Fruit fly (Drosophila melanogaster) whole organism, embryonic: ENCODE measurements around the gene mbt.
A peak's percentile ranks its signal among the peaks of the same experiment; 100 is the strongest.

ENCODE experiments used
- Adf1 ChIP-seq: fragments of 200-800 bp; sonication (Bioruptor generic); IDR thresholded peaks from 2 replicates; pipeline ENCODE4 v1.3.6; 2022; ENCODE audit warnings: missing biosample characterization, missing genetic modification characterization
- Atf-2 ChIP-seq: fragments of 200-800 bp; sonication (Bioruptor generic); optimal IDR thresholded peaks from 2 replicates; lab custom pipeline; 2016; ENCODE audit warnings: missing biosample characterization, missing genetic modification characterization
- CG10321 ChIP-seq: fragments of 200-800 bp; sonication (Bioruptor generic); IDR thresholded peaks from 2 replicates; pipeline ENCODE4 v1.3.6; 2022; ENCODE audit warnings: missing biosample characterization, missing genetic modification characterization
- CG11247 ChIP-seq: fragments of 200-800 bp; sonication (Bioruptor generic); IDR thresholded peaks from 2 replicates; pipeline ENCODE4 v1.3.6; 2022; ENCODE audit warnings: missing biosample characterization, missing genetic modification characterization
- CG11560 ChIP-seq: fragments of 200-800 bp; sonication (Bioruptor generic); IDR thresholded peaks from 3 replicates; pipeline ENCODE4 v1.3.6; 2022; ENCODE audit warnings: missing biosample characterization, missing genetic modification characterization
- CG12391 ChIP-seq: fragments of 200-800 bp; sonication (Bioruptor generic); optimal IDR thresholded peaks from 3 replicates; lab custom pipeline; 2018; ENCODE audit warnings: missing biosample characterization, mild to moderate bottlenecking, missing genetic modification characterization, moderate library complexity
- CG13296 ChIP-seq: fragments of 200-800 bp; sonication (Bioruptor generic); optimal IDR thresholded peaks from 3 replicates; lab custom pipeline; 2018; ENCODE audit warnings: missing biosample characterization, mild to moderate bottlenecking, missing genetic modification characterization
- CG13894 ChIP-seq: fragments of 200-800 bp; sonication (Bioruptor generic); optimal IDR thresholded peaks from 3 replicates; lab custom pipeline; 2018; ENCODE audit warnings: missing biosample characterization, mild to moderate bottlenecking, missing genetic modification characterization, moderate library complexity
- CG15479 ChIP-seq: fragments of 200-800 bp; sonication (Bioruptor generic); optimal IDR thresholded peaks from 3 replicates; lab custom pipeline; 2019; ENCODE audit warnings: missing biosample characterization, mild to moderate bottlenecking, missing genetic modification characterization, moderate library complexity
- CG16813 ChIP-seq: fragments of 200-800 bp; sonication (Bioruptor generic); IDR thresholded peaks from 3 replicates; pipeline ENCODE4 v1.3.6; 2022; ENCODE audit warnings: missing biosample characterization, missing genetic modification characterization; ENCODE audit not compliant: partially characterized antibody
- CG17328 ChIP-seq: fragments of 200-800 bp; sonication (Bioruptor generic); IDR thresholded peaks from 2 replicates; pipeline ENCODE4 v1.3.6; 2022; ENCODE audit warnings: missing biosample characterization, missing genetic modification characterization
- CG17361 ChIP-seq: fragments of 200-800 bp; sonication (Bioruptor generic); IDR thresholded peaks from 3 replicates; pipeline ENCODE4 v1.3.6; 2022; ENCODE audit warnings: missing biosample characterization, missing genetic modification characterization
- CG17385 ChIP-seq: fragments of 200-800 bp; sonication (Bioruptor generic); optimal IDR thresholded peaks from 3 replicates; lab custom pipeline; 2018; ENCODE audit warnings: missing biosample characterization, mild to moderate bottlenecking, missing genetic modification characterization
- CG17802 ChIP-seq: fragments of 200-800 bp; sonication (Bioruptor generic); optimal IDR thresholded peaks from 2 replicates; lab custom pipeline; 2018; ENCODE audit warnings: missing biosample characterization, mild to moderate bottlenecking, missing genetic modification characterization, moderate library complexity
- CG2120 ChIP-seq: fragments of 200-800 bp; sonication (Bioruptor generic); optimal IDR thresholded peaks from 3 replicates; lab custom pipeline; 2016; ENCODE audit warnings: missing biosample characterization, missing genetic modification characterization
- CG3065 ChIP-seq: fragments of 200-800 bp; sonication (Bioruptor generic); optimal IDR thresholded peaks from 2 replicates; lab custom pipeline; 2016; ENCODE audit warnings: missing biosample characterization, missing genetic modification characterization
- CG31224 ChIP-seq: fragments of 200-800 bp; sonication (Bioruptor generic); IDR thresholded peaks from 2 replicates; pipeline ENCODE4 v1.3.6; 2022; ENCODE audit warnings: missing biosample characterization, missing genetic modification characterization
- CG3163 ChIP-seq: fragments of 200-800 bp; sonication (Bioruptor generic); optimal IDR thresholded peaks from 3 replicates; lab custom pipeline; 2016; ENCODE audit warnings: missing biosample characterization, missing genetic modification characterization
- CG4617 ChIP-seq: fragments of 200-800 bp; sonication (Bioruptor generic); optimal IDR thresholded peaks from 3 replicates; lab custom pipeline; 2016; ENCODE audit warnings: missing biosample characterization, missing genetic modification characterization, borderline replicate concordance
- CG6272 ChIP-seq: fragments of 200-800 bp; sonication (Bioruptor generic); IDR thresholded peaks from 2 replicates; pipeline ENCODE4 v1.3.6; 2022; ENCODE audit warnings: missing biosample characterization, missing genetic modification characterization
- CG8944 ChIP-seq: fragments of 200-800 bp; sonication (Bioruptor generic); optimal IDR thresholded peaks from 3 replicates; lab custom pipeline; 2016; ENCODE audit warnings: missing biosample characterization, missing genetic modification characterization
- CG9876 ChIP-seq: fragments of 200-800 bp; sonication (Bioruptor generic); optimal IDR thresholded peaks from 2 replicates; lab custom pipeline; 2016; ENCODE audit warnings: missing biosample characterization, missing genetic modification characterization
- CoRest ChIP-seq: fragments of 200-800 bp; sonication (Bioruptor generic); optimal IDR thresholded peaks from 3 replicates; lab custom pipeline; 2018; ENCODE audit warnings: missing biosample characterization, mild to moderate bottlenecking, missing genetic modification characterization, moderate library complexity
- Dfd ChIP-seq, 2 experiments: fragments of >200 bp; optimal IDR thresholded peaks; 2 replicates each; lab custom pipeline; 2017; ENCODE audit warnings: missing biosample characterization in 2 of 2, missing genetic modification characterization in 2 of 2
- Fer2 ChIP-seq: fragments of 200-800 bp; sonication (Bioruptor generic); optimal IDR thresholded peaks from 2 replicates; lab custom pipeline; 2018; ENCODE audit warnings: missing biosample characterization, mild to moderate bottlenecking, missing genetic modification characterization, moderate library complexity
- HHEX ChIP-seq: fragments of 200-800 bp; sonication (Bioruptor generic); optimal IDR thresholded peaks from 3 replicates; lab custom pipeline; 2017; ENCODE audit warnings: missing biosample characterization, mild to moderate bottlenecking, missing genetic modification characterization, missing genetic modification reagents
- HLH4C ChIP-seq: fragments of 200-800 bp; sonication (Bioruptor generic); IDR thresholded peaks from 3 replicates; pipeline ENCODE4 v1.3.6; 2022; ENCODE audit warnings: missing biosample characterization, missing genetic modification characterization; ENCODE audit not compliant: partially characterized antibody
- Hmr ChIP-seq: fragments of 200-800 bp; sonication (Bioruptor generic); optimal IDR thresholded peaks from 3 replicates; lab custom pipeline; 2017; ENCODE audit warnings: mild to moderate bottlenecking, missing biosample characterization, missing genetic modification reagents, missing genetic modification characterization
- MBD-R2 ChIP-seq: fragments of 200-800 bp; sonication (Bioruptor generic); IDR thresholded peaks from 2 replicates; pipeline ENCODE4 v1.3.6; 2022; ENCODE audit warnings: missing biosample characterization, missing genetic modification characterization
- Nf-YC ChIP-seq: fragments of 200-800 bp; optimal IDR thresholded peaks from 3 replicates; lab custom pipeline; 2019; ENCODE audit warnings: missing biosample characterization, mild to moderate bottlenecking, missing genetic modification characterization, moderate library complexity
- Ravus ChIP-seq: fragments of 200-800 bp; sonication (Bioruptor generic); IDR thresholded peaks from 2 replicates; pipeline ENCODE4 v1.3.6; 2022; ENCODE audit warnings: missing biosample characterization, missing genetic modification characterization
- Sox100B ChIP-seq: fragments of 200-800 bp; sonication (Bioruptor generic); optimal IDR thresholded peaks from 3 replicates; lab custom pipeline; 2018; ENCODE audit warnings: missing biosample characterization, mild to moderate bottlenecking, missing genetic modification characterization
- Sry-δ ChIP-seq: fragments of 200-800 bp; sonication (Bioruptor generic); optimal IDR thresholded peaks from 2 replicates; lab custom pipeline; 2016; ENCODE audit warnings: missing biosample characterization, missing genetic modification characterization
- Tbp ChIP-seq: fragments of >200 bp; optimal IDR thresholded peaks from 2 replicates; lab custom pipeline; 2018; ENCODE audit warnings: missing biosample characterization, missing genetic modification characterization
- ab ChIP-seq: fragments of 200-800 bp; sonication (Bioruptor generic); optimal IDR thresholded peaks from 2 replicates; lab custom pipeline; 2016; ENCODE audit warnings: missing biosample characterization, missing genetic modification characterization
- bbx ChIP-seq: fragments of 200-800 bp; sonication (Bioruptor generic); IDR thresholded peaks from 2 replicates; pipeline ENCODE4 v1.3.6; 2022; ENCODE audit warnings: missing biosample characterization, missing genetic modification characterization; ENCODE audit not compliant: partially characterized antibody
- chinmo ChIP-seq: fragments of 200-800 bp; sonication (Bioruptor generic); IDR thresholded peaks from 4 replicates; pipeline ENCODE4 v1.3.6; 2022; ENCODE audit warnings: missing biosample characterization, missing genetic modification characterization; ENCODE audit not compliant: partially characterized antibody
- crol ChIP-seq: fragments of 200-800 bp; sonication (Bioruptor generic); IDR thresholded peaks from 2 replicates; pipeline ENCODE4 v1.3.6; 2022; ENCODE audit warnings: missing biosample characterization, missing genetic modification characterization
- fd64A ChIP-seq: fragments of 200-800 bp; sonication (Bioruptor generic); optimal IDR thresholded peaks from 3 replicates; lab custom pipeline; 2018; ENCODE audit warnings: missing biosample characterization, mild to moderate bottlenecking, missing genetic modification characterization
- gro ChIP-seq: fragments of 200-800 bp; sonication (Bioruptor generic); optimal IDR thresholded peaks from 2 replicates; lab custom pipeline; 2016; ENCODE audit warnings: missing biosample characterization, missing genetic modification characterization
- h ChIP-seq: fragments of >200 bp; optimal IDR thresholded peaks from 2 replicates; lab custom pipeline; 2017
- hkb ChIP-seq, 2 experiments: fragments of 200-800 bp in 1 of 2; fragments of >200 bp in 1 of 2; sonication (Bioruptor generic) in 1 of 2; IDR thresholded peaks in 1 of 2; optimal IDR thresholded peaks in 1 of 2; 2 replicates each; pipeline versions ENCODE4 v1.3.6 to Lab custom; 2017 to 2022; ENCODE audit warnings: missing biosample characterization in 1 of 2, missing genetic modification characterization in 1 of 2
- inv ChIP-seq: fragments of 200-800 bp; sonication (Bioruptor generic); IDR thresholded peaks from 2 replicates; pipeline ENCODE4 v1.3.6; 2022; ENCODE audit warnings: missing biosample characterization, missing genetic modification characterization; ENCODE audit not compliant: partially characterized antibody
- onecut ChIP-seq: fragments of 200-800 bp; sonication (Bioruptor generic); IDR thresholded peaks from 2 replicates; pipeline ENCODE4 v1.3.6; 2022; ENCODE audit warnings: missing biosample characterization, missing genetic modification characterization
- peb ChIP-seq: fragments of 200-800 bp; sonication (Bioruptor generic); IDR thresholded peaks from 2 replicates; pipeline ENCODE4 v1.3.6; 2022; ENCODE audit warnings: missing biosample characterization, missing genetic modification characterization
- phol ChIP-seq: fragments of 200-800 bp; sonication (Bioruptor generic); optimal IDR thresholded peaks from 3 replicates; lab custom pipeline; 2018; ENCODE audit warnings: missing biosample characterization, mild to moderate bottlenecking, missing genetic modification characterization, moderate library complexity
- stwl ChIP-seq: fragments of 200-800 bp; sonication (Bioruptor generic); optimal IDR thresholded peaks from 3 replicates; lab custom pipeline; 2018; ENCODE audit warnings: missing biosample characterization, mild to moderate bottlenecking, missing genetic modification characterization, moderate library complexity
- tna ChIP-seq: fragments of 200-800 bp; sonication (Bioruptor generic); IDR thresholded peaks from 2 replicates; pipeline ENCODE4 v1.3.6; 2022; ENCODE audit warnings: missing biosample characterization, missing genetic modification characterization; ENCODE audit not compliant: partially characterized antibody
- vvl ChIP-seq: fragments of 200-800 bp; sonication (Bioruptor generic); IDR thresholded peaks from 2 replicates; pipeline ENCODE4 v1.3.6; 2022; ENCODE audit warnings: missing biosample characterization, missing genetic modification characterization
- wdn ChIP-seq: fragments of 200-800 bp; sonication (Bioruptor generic); IDR thresholded peaks from 2 replicates; pipeline ENCODE4 v1.3.6; 2022; ENCODE audit warnings: missing biosample characterization, missing genetic modification characterization
- zfh2 ChIP-seq: fragments of 200-800 bp; sonication (Bioruptor generic); optimal IDR thresholded peaks from 2 replicates; lab custom pipeline; 2016; ENCODE audit warnings: missing biosample characterization, missing genetic modification characterization

The mbt gene

DNA sequence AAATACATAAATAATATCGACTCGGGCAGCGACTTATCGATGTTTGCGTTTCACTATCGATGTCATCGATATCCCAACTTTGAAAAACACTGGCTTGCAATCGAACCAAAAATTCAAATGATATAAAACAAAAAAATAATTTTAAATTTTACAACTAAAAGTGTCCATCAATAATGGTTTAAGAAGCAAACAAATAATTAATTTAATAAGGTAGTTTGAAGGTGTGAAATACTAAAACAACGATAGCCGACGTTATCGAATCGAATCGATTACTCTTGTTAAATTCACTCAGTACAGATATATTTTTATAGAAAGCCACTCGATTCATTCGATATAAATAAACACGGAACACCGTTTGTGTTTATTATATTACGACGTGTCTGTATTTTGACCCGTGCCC, 17.1 kb upstream of the mbt start, which contains the start of the genes SMC3 and Ubc7 (continued):
- TF ChIP-seq Ravus (GFP tag; lab: Robert Waterston, UW) = no peak
- TF ChIP-seq phol = peak; percentile 2
- no peak for TF ChIP-seq Adf1 (GFP tag; lab: Robert Waterston, UW)
- no peak for TF ChIP-seq CG11247 (GFP tag; lab: Robert Waterston, UW)
- TF ChIP-seq MBD-R2 = no peak
- peak; percentile 78 for TF ChIP-seq stwl (tag; lab: Kevin White, UChicago)
- no peak for TF ChIP-seq fd64A (GFP tag; lab: Kevin White, UChicago)
- TF ChIP-seq ab = no peak
- no peak for TF ChIP-seq CG3163 (GFP tag; lab: Kevin White, UChicago)
- peak; percentile 11 for TF ChIP-seq CoRest (tag; lab: Kevin White, UChicago)
- TF ChIP-seq CG15479 (GFP tag; lab: Kevin White, UChicago) = no peak
- no peak for TF ChIP-seq zfh2
- TF ChIP-seq Fer2 = no peak
- TF ChIP-seq CG13894 = no peak
- no peak for TF ChIP-seq crol
- peak; percentile 61 for TF ChIP-seq Sry-δ (GFP tag; lab: Kevin White, UChicago)
- TF ChIP-seq CG17385 (GFP tag; lab: Kevin White, UChicago) = no peak
- TF ChIP-seq CG8944 (GFP tag; lab: Kevin White, UChicago) = no peak
- no peak for TF ChIP-seq Dfd (GFP tag; optimal IDR thresholded peaks at IDR 0.05; lab: Kevin White, UChicago)
- no peak for TF ChIP-seq CG10321 (GFP tag; lab: Robert Waterston, UW)
- no peak for TF ChIP-seq CG9876 (GFP tag; lab: Kevin White, UChicago)
- no peak for TF ChIP-seq wdn
- TF ChIP-seq vvl (GFP tag; lab: Robert Waterston, UW) = no peak
- no peak for TF ChIP-seq CG3065 (GFP tag; lab: Kevin White, UChicago)
- peak; percentile 91 for TF ChIP-seq tna (GFP tag; lab: Robert Waterston, UW)
- no peak for TF ChIP-seq gro (GFP tag; lab: Kevin White, UChicago)
- TF ChIP-seq Sox100B (GFP tag; lab: Kevin White, UChicago) = no peak
- peak; percentile 94; the same call in 3 of the 4 replicates for TF ChIP-seq chinmo
- no peak for TF ChIP-seq Tbp (GFP tag; lab: Kevin White, UChicago)
- no peak for TF ChIP-seq CG13296 (GFP tag; lab: Kevin White, UChicago)
- peak; percentile 27; the same call in 1 of the 3 replicates for TF ChIP-seq CG17361 (GFP tag; lab: Robert Waterston, UW)
- TF ChIP-seq CG4617 (GFP tag; lab: Kevin White, UChicago) = peak; percentile 23
- TF ChIP-seq Hmr (GFP tag; lab: Kevin White, UChicago) = no peak
- TF ChIP-seq Atf-2 = no peak
- no peak for TF ChIP-seq hkb (optimal IDR thresholded peaks at IDR 0.05; lab: Kevin White, UChicago)
- TF ChIP-seq hkb (GFP tag; IDR thresholded peaks at IDR 0.05; lab: Robert Waterston, UW) = no peak
- TF ChIP-seq peb (GFP tag; lab: Robert Waterston, UW) = no peak
- TF ChIP-seq CG17802 (tag; lab: Kevin White, UChicago) = no peak
- TF ChIP-seq CG17328 (GFP tag; lab: Robert Waterston, UW) = no peak
- peak; percentile 98 for TF ChIP-seq HLH4C
- TF ChIP-seq CG2120 (GFP tag; lab: Kevin White, UChicago) = no peak
- TF ChIP-seq CG12391 = peak; percentile 41
- no peak for TF ChIP-seq h (lab: Kevin White, UChicago)
- peak; percentile 6 for TF ChIP-seq Nf-YC
- peak; percentile 81 for TF ChIP-seq bbx
- no peak for TF ChIP-seq CG6272
- peak; percentile 95 for TF ChIP-seq CG16813 (GFP tag; lab: Robert Waterston, UW)
- TF ChIP-seq inv = peak; percentile 88
- no peak for TF ChIP-seq CG31224 (GFP tag; lab: Robert Waterston, UW)
- TF ChIP-seq CG11560 (tag; lab: Robert Waterston, UW) = peak; percentile 97
- no peak for TF ChIP-seq onecut (GFP tag; lab: Robert Waterston, UW)
- TF ChIP-seq HHEX (GFP tag; lab: Kevin White, UChicago) = no peak
